Fruit fly (Drosophila melanogaster): ENCODE results near the gene nuf.
A peak's percentile ranks its signal among the peaks of the same experiment; 100 is the strongest.

The nuf gene

dm6 chr3L:14170531-14170930, 20.1 kb upstream of the nuf start:
- TF ChIP-seq Pif1A (GFP tag; optimal IDR thresholded peaks at IDR 0.05), result no peak
- no peak for TF ChIP-seq CG8159 (tag; optimal IDR thresholded peaks at IDR 0.05)
- TF ChIP-seq Snoo (tag; optimal IDR thresholded peaks at IDR 0.05), result no peak
- TF ChIP-seq EcR (GFP tag; optimal IDR thresholded peaks at IDR 0.05), result no peak
- TF ChIP-seq CG17806 (tag; optimal IDR thresholded peaks at IDR 0.05), result no peak
- TF ChIP-seq CG9948 (tag; optimal IDR thresholded peaks at IDR 0.05), result no peak
- TF ChIP-seq CG12605 (GFP tag; IDR thresholded peaks at IDR 0.05), result no peak
- TF ChIP-seq CG13204 (GFP tag; optimal IDR thresholded peaks at IDR 0.05), result no peak
- TF ChIP-seq gl (tag; optimal IDR thresholded peaks at IDR 0.05), result no peak
- no peak for TF ChIP-seq D1 (tag; optimal IDR thresholded peaks at IDR 0.05)
- no peak for TF ChIP-seq CG10348 (GFP tag; IDR thresholded peaks at IDR 0.05)
- TF ChIP-seq CG34367 (tag; optimal IDR thresholded peaks at IDR 0.05), result no peak
- TF ChIP-seq CG32121 (GFP tag; IDR thresholded peaks at IDR 0.05), result no peak
- TF ChIP-seq CG8301 (tag; optimal IDR thresholded peaks at IDR 0.05), result no peak
- no peak for TF ChIP-seq CG15710 (tag; optimal IDR thresholded peaks at IDR 0.05)
- TF ChIP-seq CG4496 (GFP tag; IDR thresholded peaks at IDR 0.05), result no peak
- no peak for TF ChIP-seq CG14655 (GFP tag; optimal IDR thresholded peaks at IDR 0.05)
- no peak for TF ChIP-seq fd96Ca (GFP tag; IDR thresholded peaks at IDR 0.05)
- no peak for TF ChIP-seq Pif1B (GFP tag; optimal IDR thresholded peaks at IDR 0.05)

DNA sequence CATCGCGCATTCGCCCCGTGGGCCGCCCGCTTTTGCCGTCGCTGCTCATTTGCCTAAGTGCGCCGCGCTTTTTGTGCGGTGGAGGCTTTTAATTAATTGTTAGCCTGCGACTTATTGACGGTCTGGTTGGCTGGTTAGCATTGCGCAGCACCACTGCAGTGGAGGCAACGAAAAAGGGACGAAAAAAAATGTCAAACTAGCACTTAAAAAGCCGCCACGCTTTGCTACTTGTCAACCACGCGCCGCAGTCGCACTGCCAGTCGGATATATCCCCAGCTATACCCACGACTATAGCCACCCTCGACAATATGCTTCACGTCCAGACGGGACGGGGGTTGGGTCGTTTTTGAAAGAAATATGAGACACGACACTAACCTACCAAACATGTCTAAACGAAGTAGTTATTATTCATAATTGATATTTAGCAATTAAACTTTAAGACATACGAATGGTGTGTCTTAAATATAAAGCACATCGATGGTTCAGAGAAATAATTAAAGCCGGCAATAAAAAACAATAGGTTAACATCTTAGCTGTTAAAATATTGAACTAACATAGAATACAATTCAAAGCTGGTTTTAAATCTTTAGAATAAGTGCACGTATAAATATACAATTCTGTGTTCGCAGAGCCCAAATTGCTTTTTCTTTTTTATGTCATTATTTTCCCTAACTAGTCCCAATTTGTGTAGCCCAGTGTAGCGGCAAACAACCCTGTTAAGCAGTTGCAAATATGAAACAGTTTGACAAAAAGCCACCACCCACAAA, 18.3 kb upstream of the nuf start:
- no peak for TF ChIP-seq CG17806 (tag; optimal IDR thresholded peaks at IDR 0.05)
- TF ChIP-seq CG15710 (tag; optimal IDR thresholded peaks at IDR 0.05), result no peak
- TF ChIP-seq gl (tag; optimal IDR thresholded peaks at IDR 0.05), result no peak
- TF ChIP-seq CG8159 (tag; optimal IDR thresholded peaks at IDR 0.05), result peak; percentile 36

- TF ChIP-seq CG15710 (tag; optimal IDR thresholded peaks at IDR 0.05), result no peak
- no peak for TF ChIP-seq Ets98B (GFP tag; IDR thresholded peaks at IDR 0.05)
- TF ChIP-seq CG17806 (tag; optimal IDR thresholded peaks at IDR 0.05), result no peak
- no peak for TF ChIP-seq gl (tag; optimal IDR thresholded peaks at IDR 0.05)
- no peak for TF ChIP-seq CG10348 (GFP tag; IDR thresholded peaks at IDR 0.05)
- TF ChIP-seq CG8159 (tag; optimal IDR thresholded peaks at IDR 0.05), result no peak
- no peak for TF ChIP-seq rn (GFP tag; IDR thresholded peaks at IDR 0.05)
- no peak for TF ChIP-seq CG34367 (tag; optimal IDR thresholded peaks at IDR 0.05)
- no peak for TF ChIP-seq D1 (tag; optimal IDR thresholded peaks at IDR 0.05)
- no peak for TF ChIP-seq Pif1B (GFP tag; optimal IDR thresholded peaks at IDR 0.05)
- TF ChIP-seq CG9948 (tag; optimal IDR thresholded peaks at IDR 0.05), result no peak
- no peak for TF ChIP-seq EcR (GFP tag; optimal IDR thresholded peaks at IDR 0.05)
- no peak for TF ChIP-seq CG32121 (GFP tag; IDR thresholded peaks at IDR 0.05)
- TF ChIP-seq CG12605 (GFP tag; IDR thresholded peaks at IDR 0.05), result no peak
Measured at dm6 chr3L:14173325-14173724, 17.3 kb upstream of the nuf start.

dm6 chr3L:14174197-14174596, 16.5 kb upstream of the nuf start:
- TF ChIP-seq CG12605 (GFP tag; IDR thresholded peaks at IDR 0.05), result no peak
- no peak for TF ChIP-seq CG4496 (GFP tag; IDR thresholded peaks at IDR 0.05)
- TF ChIP-seq CG8301 (tag; optimal IDR thresholded peaks at IDR 0.05), result no peak
- no peak for TF ChIP-seq gl (tag; optimal IDR thresholded peaks at IDR 0.05)

DNA sequence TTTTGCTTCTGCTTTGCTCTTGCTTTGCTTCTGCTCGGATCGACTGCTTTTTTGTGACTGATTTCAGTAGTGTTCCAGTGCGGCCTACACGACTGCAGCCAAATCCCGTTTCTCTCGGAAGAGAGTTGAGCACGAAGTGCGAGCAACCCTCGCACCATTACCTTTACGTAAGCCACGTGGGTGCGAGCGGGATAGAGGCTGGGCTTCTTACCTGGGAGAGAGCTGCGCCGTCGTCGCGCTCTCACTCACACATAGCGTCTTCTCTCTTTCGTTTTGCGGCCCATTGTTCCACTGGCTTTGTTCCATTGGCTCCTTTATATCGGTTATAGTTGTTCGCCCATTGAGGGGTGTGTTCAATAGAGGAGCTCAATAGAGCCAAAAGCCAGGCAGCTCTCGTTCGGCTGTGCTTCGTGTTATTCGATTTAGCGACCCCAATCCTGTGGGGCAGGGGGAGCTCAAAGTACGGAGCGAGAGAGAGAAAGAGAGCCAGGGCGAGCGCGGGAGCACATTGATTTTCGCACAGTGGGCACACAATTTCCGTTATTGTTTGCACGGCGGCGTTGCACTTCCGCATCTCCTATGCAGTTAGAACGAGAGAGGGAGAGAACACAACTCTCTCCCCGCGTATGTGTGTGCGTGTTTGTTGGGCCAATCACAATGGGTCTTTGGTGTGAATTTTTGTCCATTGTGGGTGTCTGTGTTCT, 13.0 kb upstream of the nuf start:
- no peak for TF ChIP-seq CG17806 (tag; optimal IDR thresholded peaks at IDR 0.05)
- peak; percentile 5 for TF ChIP-seq Snoo (tag; optimal IDR thresholded peaks at IDR 0.05)
- TF ChIP-seq CG12605 (GFP tag; IDR thresholded peaks at IDR 0.05), result 0 out of 2 replicates have a peak, but pooled peaks have one; percentile 6
- TF ChIP-seq fd96Ca (GFP tag; IDR thresholded peaks at IDR 0.05), result 0 out of 3 replicates have a peak, but pooled peaks have one; percentile 4
- peak; percentile 14 for TF ChIP-seq gl (tag; optimal IDR thresholded peaks at IDR 0.05)

DNA sequence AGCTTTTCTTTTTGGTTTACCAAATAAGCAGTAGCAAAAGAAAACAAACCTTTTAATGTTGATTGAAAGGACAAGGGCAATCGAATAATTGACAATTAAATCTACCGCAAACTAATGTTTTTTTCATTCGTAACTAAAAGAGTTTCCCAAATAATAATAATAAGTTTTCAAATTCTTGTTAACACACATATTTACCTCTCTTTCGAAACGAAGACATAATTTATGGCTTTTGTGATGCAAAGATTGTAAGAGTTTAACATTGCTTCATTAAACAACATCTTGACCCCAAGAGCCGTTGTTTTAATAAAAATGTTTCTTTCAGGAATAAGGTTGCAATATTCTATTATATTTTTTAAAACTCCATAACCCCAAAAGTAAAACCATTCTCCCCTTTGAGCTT, 12.2 kb upstream of the nuf start, which contains the start of gene D:
Gene D, minus strand, starts transcription at position 101 of the 400 bp plus-strand sequence.
- no peak for TF ChIP-seq Pif1B (GFP tag; optimal IDR thresholded peaks at IDR 0.05)
- no peak for TF ChIP-seq CG8301 (tag; optimal IDR thresholded peaks at IDR 0.05)

DNA sequence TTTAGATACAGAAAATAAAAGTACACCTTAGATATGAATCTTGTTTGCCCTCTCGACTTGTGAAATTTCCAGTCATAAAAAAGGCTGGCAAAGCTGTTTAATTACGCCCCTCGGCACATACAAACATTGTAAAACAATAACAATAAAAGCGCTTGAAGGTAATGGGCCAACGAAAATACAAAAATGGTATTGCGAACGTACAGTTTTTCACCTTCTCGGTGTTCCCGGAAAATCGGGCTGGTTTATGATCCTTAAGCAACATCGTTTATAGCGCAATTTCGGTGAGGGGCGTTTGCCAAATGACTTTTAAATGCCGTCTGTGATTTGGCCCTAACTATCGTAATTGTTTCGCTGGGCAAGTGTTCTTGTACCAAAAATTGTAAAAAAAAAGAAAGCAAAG, 5.6 kb upstream of the nuf start:
- TF ChIP-seq Ets98B (GFP tag; IDR thresholded peaks at IDR 0.05) (no peak), CG32121 (GFP tag; IDR thresholded peaks at IDR 0.05) (no peak), fd96Ca (GFP tag; IDR thresholded peaks at IDR 0.05) (no peak), gl (tag; optimal IDR thresholded peaks at IDR 0.05) (no peak), CG15710 (tag; optimal IDR thresholded peaks at IDR 0.05) (no peak), CG17806 (tag; optimal IDR thresholded peaks at IDR 0.05) (no peak), CG8159 (tag; optimal IDR thresholded peaks at IDR 0.05) (no peak), CG12605 (GFP tag; IDR thresholded peaks at IDR 0.05) (no peak), CG10348 (GFP tag; IDR thresholded peaks at IDR 0.05) (no peak), Snoo (tag; optimal IDR thresholded peaks at IDR 0.05) (no peak), Pif1B (GFP tag; optimal IDR thresholded peaks at IDR 0.05) (no peak), rn (GFP tag; IDR thresholded peaks at IDR 0.05) (no peak), D1 (tag; optimal IDR thresholded peaks at IDR 0.05) (no peak), Pif1A (GFP tag; optimal IDR thresholded peaks at IDR 0.05) (no peak)
